Worm (Caenorhabditis elegans) whole organism, L4 larva: Measurements from ENCODE around the gene D2024.5.

Experiments used
- F10B5.3 ChIP-seq: sonication (generic microtip); optimal IDR thresholded peaks from 2 replicates; lab custom pipeline; 2016; ENCODE audit warnings: mild to moderate bottlenecking, missing genetic modification characterization, missing compliant biosample characterization
- F26F4.8 ChIP-seq: fragments of 200-800 bp; sonication (Bioruptor generic); conservative IDR thresholded peaks from 2 replicates; pipeline ENCODE4 v1.3.6; 2022; ENCODE audit warnings: missing genetic modification characterization, missing compliant biosample characterization
- F44E2.7 ChIP-seq: fragments of 200-800 bp; sonication (Bioruptor generic); IDR thresholded peaks from 2 replicates; pipeline ENCODE4 v2.1.2; 2022; ENCODE audit warnings: missing genetic modification characterization, missing compliant biosample characterization
- T20F7.1 ChIP-seq: fragments of 200-800 bp; sonication (Bioruptor generic); optimal IDR thresholded peaks from 2 replicates; lab custom pipeline; 2018; ENCODE audit warnings: mild to moderate bottlenecking, missing genetic modification characterization, missing compliant biosample characterization
- T26A8.4 ChIP-seq: fragments of 200-800 bp; sonication (Bioruptor generic); IDR thresholded peaks from 2 replicates; pipeline ENCODE4 v1.3.6; 2022; ENCODE audit warnings: missing genetic modification characterization, missing compliant biosample characterization
- Y48G9A.11 ChIP-seq: fragments of 200-800 bp; sonication (Bioruptor generic); IDR thresholded peaks from 2 replicates; pipeline ENCODE4 v1.3.6; 2022; ENCODE audit warnings: missing genetic modification reagents, missing genetic modification characterization, missing compliant biosample characterization
- Y75B8A.6 ChIP-seq: fragments of 200-800 bp; sonication (Bioruptor generic); IDR thresholded peaks from 2 replicates; pipeline ENCODE4 v1.3.6; 2022; ENCODE audit warnings: missing genetic modification reagents, missing genetic modification characterization, missing compliant biosample characterization
- aha-1 ChIP-seq: fragments of 150-350 bp; peaks from one replicate; lab custom pipeline; 2014; ENCODE audit warnings: missing biosample characterization, missing genetic modification characterization
- aly-2 ChIP-seq: sonication (generic microtip); optimal IDR thresholded peaks from 2 replicates; lab custom pipeline; 2018; ENCODE audit warnings: missing biosample characterization, missing genetic modification characterization
- arid-1 ChIP-seq: fragments of 200-800 bp; sonication (Bioruptor generic); conservative IDR thresholded peaks from 2 replicates; pipeline ENCODE4 v1.3.6; 2022; ENCODE audit warnings: missing genetic modification reagents, missing genetic modification characterization, missing compliant biosample characterization
- attf-4 ChIP-seq: sonication (generic microtip); optimal IDR thresholded peaks from 3 replicates; lab custom pipeline; 2017; ENCODE audit warnings: missing biosample characterization, missing genetic modification characterization
- ceh-44 ChIP-seq: fragments of 200-800 bp; sonication (Bioruptor generic); IDR thresholded peaks from 2 replicates; pipeline ENCODE4 v1.3.6; 2022; ENCODE audit warnings: missing genetic modification reagents, missing genetic modification characterization, missing compliant biosample characterization
- ces-1 ChIP-seq: fragments of 150-350 bp; sonication (generic microtip); optimal IDR thresholded peaks from 4 replicates; lab custom pipeline; 2014; ENCODE audit warnings: missing biosample characterization, missing genetic modification reagents, missing genetic modification characterization
- cey-2 ChIP-seq: sonication (generic microtip); optimal IDR thresholded peaks from 3 replicates; lab custom pipeline; 2017; ENCODE audit warnings: missing genetic modification characterization, mild to moderate bottlenecking, missing compliant biosample characterization, antibody characterized with exemption, borderline replicate concordance; ENCODE audit not compliant: insufficient read depth
- daf-16 ChIP-seq, 3 experiments: sonication (generic microtip); optimal IDR thresholded peaks; 2 replicates each; lab custom pipeline; 2016 to 2017; ENCODE audit warnings: missing genetic modification characterization in 3 of 3, missing genetic modification reagents in 3 of 3, mild to moderate bottlenecking in 2 of 3, missing compliant biosample characterization in 2 of 3, missing biosample characterization in 1 of 3, moderate library complexity in 1 of 3
- dmd-8 ChIP-seq: fragments of 200-800 bp; sonication (Bioruptor generic); IDR thresholded peaks from 2 replicates; pipeline ENCODE4 v1.3.6; 2022; ENCODE audit warnings: missing genetic modification characterization, missing compliant biosample characterization
- dve-1 ChIP-seq: sonication (generic microtip); optimal IDR thresholded peaks from 2 replicates; lab custom pipeline; 2017; ENCODE audit warnings: antibody characterized with exemption, mild to moderate bottlenecking, missing genetic modification characterization, missing compliant biosample characterization; ENCODE audit not compliant: insufficient read depth
- egl-27 ChIP-seq: sonication (generic microtip); optimal IDR thresholded peaks from 3 replicates; lab custom pipeline; 2017; ENCODE audit warnings: missing biosample characterization, missing genetic modification reagents, missing genetic modification characterization
- egl-43 ChIP-seq: fragments of 200-800 bp; sonication (Bioruptor generic); IDR thresholded peaks from 2 replicates; pipeline ENCODE4 v1.3.6; 2022; ENCODE audit warnings: missing genetic modification reagents, missing genetic modification characterization, missing compliant biosample characterization
- fkh-10 ChIP-seq: fragments of 150-350 bp; optimal IDR thresholded peaks from 2 replicates; lab custom pipeline; 2014; ENCODE audit warnings: missing biosample characterization, missing genetic modification reagents, missing genetic modification characterization
- fos-1 ChIP-seq: fragments of 150-350 bp; optimal IDR thresholded peaks from 2 replicates; lab custom pipeline; 2014; ENCODE audit warnings: missing biosample characterization, missing genetic modification characterization
- gei-8 ChIP-seq: fragments of 200-800 bp; sonication (Bioruptor generic); optimal IDR thresholded peaks from 2 replicates; lab custom pipeline; 2018; ENCODE audit warnings: mild to moderate bottlenecking, missing genetic modification characterization, missing compliant biosample characterization
- hif-1 ChIP-seq, 2 experiments: sonication (generic microtip); optimal IDR thresholded peaks; 2 replicates each; lab custom pipeline; 2016 to 2017; ENCODE audit warnings: missing compliant biosample characterization in 2 of 2, missing genetic modification characterization in 2 of 2, missing genetic modification reagents in 2 of 2, missing genotype in 2 of 2, mild to moderate bottlenecking in 1 of 2
- hlh-11 ChIP-seq: fragments of 200-800 bp; sonication (Bioruptor generic); optimal IDR thresholded peaks from 2 replicates; lab custom pipeline; 2018; ENCODE audit warnings: mild to moderate bottlenecking, missing genetic modification characterization, missing compliant biosample characterization
- jun-1 ChIP-seq: fragments of 150-350 bp; optimal IDR thresholded peaks from 2 replicates; lab custom pipeline; 2014; ENCODE audit warnings: missing biosample characterization, missing genetic modification reagents, missing genetic modification characterization
- lin-1 ChIP-seq: fragments of 200-800 bp; sonication (Bioruptor generic); IDR thresholded peaks from 2 replicates; pipeline ENCODE4 v1.3.6; 2022; ENCODE audit warnings: missing genetic modification reagents, missing genetic modification characterization, missing compliant biosample characterization
- lin-13 ChIP-seq: fragments of 150-350 bp; optimal IDR thresholded peaks from 2 replicates; lab custom pipeline; 2014; ENCODE audit warnings: missing biosample characterization, missing genetic modification reagents, missing genetic modification characterization
- lin-15B ChIP-seq: fragments of 150-350 bp; sonication (generic microtip); optimal IDR thresholded peaks from 3 replicates; lab custom pipeline; 2014; ENCODE audit warnings: missing biosample characterization, missing genetic modification characterization
- lin-29 ChIP-seq: fragments of 200-800 bp; sonication (Bioruptor generic); IDR thresholded peaks from 2 replicates; pipeline ENCODE4 v1.3.6; 2022; ENCODE audit warnings: missing genetic modification reagents, missing genetic modification characterization, missing compliant biosample characterization
- lin-39 ChIP-seq: fragments of 150-350 bp; optimal IDR thresholded peaks from 2 replicates; lab custom pipeline; 2014; ENCODE audit warnings: missing biosample characterization, missing genetic modification reagents, missing genetic modification characterization
- mdt-29 ChIP-seq: fragments of 200-800 bp; sonication (Bioruptor generic); IDR thresholded peaks from 2 replicates; pipeline ENCODE4 v1.3.6; 2022; ENCODE audit warnings: missing genetic modification reagents, missing genetic modification characterization, missing compliant biosample characterization
- mxl-2 ChIP-seq: fragments of 200-800 bp; sonication (Bioruptor generic); conservative IDR thresholded peaks from 2 replicates; pipeline ENCODE4 v1.3.6; 2022; ENCODE audit warnings: missing genetic modification reagents, missing genetic modification characterization, missing compliant biosample characterization
- mxl-3 ChIP-seq: fragments of 200-800 bp; sonication (Bioruptor generic); optimal IDR thresholded peaks from 2 replicates; lab custom pipeline; 2018; ENCODE audit warnings: mild to moderate bottlenecking, missing genetic modification characterization, missing compliant biosample characterization
- nhr-111 ChIP-seq: fragments of 200-800 bp; sonication (Bioruptor generic); optimal IDR thresholded peaks from 2 replicates; lab custom pipeline; 2018; ENCODE audit warnings: mild to moderate bottlenecking, missing genetic modification characterization, missing compliant biosample characterization
- nhr-28 ChIP-seq: fragments of 150-350 bp; optimal IDR thresholded peaks from 2 replicates; lab custom pipeline; 2014; ENCODE audit warnings: missing biosample characterization, missing genetic modification characterization
- nhr-41 ChIP-seq: fragments of 200-800 bp; sonication (Bioruptor generic); IDR thresholded peaks from 2 replicates; pipeline ENCODE4 v1.3.6; 2022; ENCODE audit warnings: missing genetic modification reagents, missing genetic modification characterization, missing compliant biosample characterization
- nhr-42 ChIP-seq: fragments of 200-800 bp; sonication (Bioruptor generic); IDR thresholded peaks from 2 replicates; pipeline ENCODE4 v1.3.6; 2022; ENCODE audit warnings: missing genetic modification characterization, missing compliant biosample characterization
- nhr-48 ChIP-seq: sonication (generic microtip); optimal IDR thresholded peaks from 2 replicates; lab custom pipeline; 2016; ENCODE audit warnings: mild to moderate bottlenecking, missing genetic modification characterization, missing compliant biosample characterization
- php-3 ChIP-seq: fragments of 200-800 bp; sonication (Bioruptor generic); IDR thresholded peaks from 2 replicates; pipeline ENCODE4 v1.3.6; 2022; ENCODE audit warnings: missing genetic modification reagents, missing genetic modification characterization, missing compliant biosample characterization
- rbr-2 ChIP-seq: sonication (generic microtip); optimal IDR thresholded peaks from 2 replicates; lab custom pipeline; 2016; ENCODE audit warnings: missing genotype, missing genetic modification characterization, missing compliant biosample characterization
- saeg-2 ChIP-seq: fragments of 200-800 bp; sonication (Bioruptor generic); IDR thresholded peaks from 2 replicates; pipeline ENCODE4 v1.3.6; 2022; ENCODE audit warnings: missing genetic modification reagents, missing genetic modification characterization, missing compliant biosample characterization
- sdz-12 ChIP-seq: fragments of 200-800 bp; sonication (Bioruptor generic); optimal IDR thresholded peaks from 2 replicates; lab custom pipeline; 2018; ENCODE audit warnings: mild to moderate bottlenecking, missing genetic modification characterization, missing compliant biosample characterization
- set-16 ChIP-seq: fragments of 200-800 bp; sonication (Bioruptor generic); IDR thresholded peaks from 2 replicates; pipeline ENCODE4 v1.3.6; 2022; ENCODE audit warnings: missing genetic modification reagents, missing genetic modification characterization, missing compliant biosample characterization
- spr-1 ChIP-seq: sonication (generic microtip); optimal IDR thresholded peaks from 2 replicates; lab custom pipeline; 2016; ENCODE audit warnings: mild to moderate bottlenecking, missing genetic modification characterization, missing compliant biosample characterization
- unc-39 ChIP-seq: sonication (generic microtip); optimal IDR thresholded peaks from 2 replicates; lab custom pipeline; 2017; ENCODE audit warnings: missing biosample characterization, missing genetic modification characterization
- unc-62 ChIP-seq, 3 experiments: fragments of 150-350 bp in 1 of 3; sonication (generic microtip); optimal IDR thresholded peaks in 2 of 3; peaks in 1 of 3; 1 replicate in 1 of 3; 2 replicates in 2 of 3; lab custom pipeline; 2014 to 2017; ENCODE audit warnings: missing biosample characterization in 3 of 3, missing genetic modification characterization in 3 of 3, missing genetic modification reagents in 3 of 3, missing genotype in 1 of 3
- zag-1 ChIP-seq: fragments of 150-350 bp; optimal IDR thresholded peaks from 2 replicates; lab custom pipeline; 2014; ENCODE audit warnings: missing biosample characterization, missing genetic modification characterization
- zip-2 ChIP-seq: fragments of 150-350 bp; optimal IDR thresholded peaks from 2 replicates; lab custom pipeline; 2014; ENCODE audit warnings: missing biosample characterization, missing genetic modification characterization
- ztf-7 ChIP-seq: fragments of 150-350 bp; optimal IDR thresholded peaks from 2 replicates; lab custom pipeline; 2014; ENCODE audit warnings: missing biosample characterization, missing genetic modification characterization

Gene D2024.5

ce11 chrIV:7188528-7189422 is 39.3 kb downstream of the D2024.5 start, which contains the start of gene srlf-7 (continued):
- peak; percentile 36 for TF ChIP-seq cey-2
- peak; percentile 99 for TF ChIP-seq nhr-28
- no peak for TF ChIP-seq lin-15B
- no peak for TF ChIP-seq sdz-12
- TF ChIP-seq attf-4 (tag; lab: Kevin White, UChicago), result no peak
- no peak for TF ChIP-seq aly-2 (tag; lab: Kevin White, UChicago)
- TF ChIP-seq arid-1 (GFP tag; lab: Robert Waterston, UW), result no peak
- TF ChIP-seq F44E2.7, result no peak
- TF ChIP-seq mxl-2, result no peak
- TF ChIP-seq php-3, result peak; percentile 92
- TF ChIP-seq lin-1, result peak; percentile 97
- no peak for TF ChIP-seq gei-8 (GFP tag; lab: Kevin White, UChicago)
- no peak for TF ChIP-seq spr-1
- TF ChIP-seq mxl-3 (GFP tag; lab: Kevin White, UChicago), result no peak
- TF ChIP-seq aha-1 (tag; lab: Kevin White, UChicago), result peak; percentile 96
- no peak for TF ChIP-seq saeg-2 (GFP tag; lab: Robert Waterston, UW)
- TF ChIP-seq nhr-41 (GFP tag; lab: Robert Waterston, UW), result peak; percentile 68; the same call in 1 of the 2 replicates
- TF ChIP-seq dmd-8 (GFP tag; lab: Robert Waterston, UW), result no peak
- TF ChIP-seq ceh-44 (GFP tag; lab: Robert Waterston, UW), result no peak
- no peak for TF ChIP-seq Y75B8A.6 (GFP tag; lab: Robert Waterston, UW)
- TF ChIP-seq dve-1, result peak; percentile 98
- peak; percentile 95 for TF ChIP-seq hlh-11
- no peak for TF ChIP-seq F10B5.3 (tag; lab: Kevin White, UChicago)
- no peak for TF ChIP-seq lin-13 (GFP tag; lab: Kevin White, UChicago)
- TF ChIP-seq zip-2, result no peak
- no peak for TF ChIP-seq F26F4.8 (GFP tag; lab: Robert Waterston, UW)
- TF ChIP-seq ces-1 (GFP tag; lab: Kevin White, UChicago), result no peak
- TF ChIP-seq lin-29 (GFP tag; lab: Robert Waterston, UW), result no peak
- TF ChIP-seq T20F7.1 (GFP tag; lab: Kevin White, UChicago), result peak; percentile 75
- TF ChIP-seq set-16 (GFP tag; lab: Robert Waterston, UW), result no peak
- TF ChIP-seq T26A8.4 (GFP tag; lab: Robert Waterston, UW), result no peak
- TF ChIP-seq fkh-10, result peak; percentile 41
- no peak for TF ChIP-seq nhr-42 (GFP tag; lab: Robert Waterston, UW)
- TF ChIP-seq nhr-48, result peak; percentile 87
- TF ChIP-seq jun-1 (tag; lab: Kevin White, UChicago), result peak; percentile 62
- no peak for TF ChIP-seq unc-39 (tag; lab: Kevin White, UChicago)
- TF ChIP-seq unc-62 (GFP tag; optimal IDR thresholded peaks at IDR 0.05 in 1 of 2; lab: Kevin White, UChicago), result peak; percentile 29 to 47
- no peak for TF ChIP-seq unc-62 (tag; optimal IDR thresholded peaks at IDR 0.05; lab: Kevin White, UChicago)
- no peak for TF ChIP-seq egl-43
- TF ChIP-seq Y48G9A.11 (GFP tag; lab: Robert Waterston, UW), result no peak
- no peak for TF ChIP-seq nhr-111 (GFP tag; lab: Kevin White, UChicago)
- no peak for TF ChIP-seq rbr-2 (tag; lab: Kevin White, UChicago)
- TF ChIP-seq zag-1 (tag; lab: Kevin White, UChicago), result no peak
- TF ChIP-seq daf-16 (GFP tag; optimal IDR thresholded peaks at IDR 0.05; lab: Kevin White, UChicago), result peak in 1 of 2 experiments; percentile 87
- peak; percentile 100 for TF ChIP-seq daf-16 (tag; optimal IDR thresholded peaks at IDR 0.05; lab: Kevin White, UChicago)
- no peak for TF ChIP-seq egl-27 (tag; lab: Kevin White, UChicago)
- no peak for TF ChIP-seq hif-1 (tag; optimal IDR thresholded peaks at IDR 0.05; lab: Kevin White, UChicago)
- no peak for TF ChIP-seq lin-39
- TF ChIP-seq ztf-7 (tag; lab: Kevin White, UChicago), result no peak
- TF ChIP-seq mdt-29, result no peak
- peak; percentile 52 for TF ChIP-seq fos-1 (tag; lab: Kevin White, UChicago)
